Fruit fly (Drosophila melanogaster) whole organism, embryonic: ENCODE data around the gene Tfb5.

Source experiments
- Blimp-1 ChIP-seq: fragments of 200-800 bp; sonication (Bioruptor generic); optimal IDR thresholded peaks from 3 replicates; lab custom pipeline; 2018; ENCODE audit warnings: missing biosample characterization, missing genetic modification characterization, mild to moderate bottlenecking, moderate library complexity, missing genetic modification reagents
- BtbVII ChIP-seq: fragments of 200-800 bp; sonication (Bioruptor generic); optimal IDR thresholded peaks from 3 replicates; lab custom pipeline; 2017; ENCODE audit warnings: missing biosample characterization, mild to moderate bottlenecking, missing genetic modification characterization
- CG10543 ChIP-seq: fragments of 200-800 bp; sonication (Bioruptor generic); optimal IDR thresholded peaks from 3 replicates; lab custom pipeline; 2017; ENCODE audit warnings: missing biosample characterization, mild to moderate bottlenecking, missing genetic modification characterization, moderate library complexity
- CG12659 ChIP-seq: fragments of 200-800 bp; sonication (Bioruptor generic); optimal IDR thresholded peaks from 3 replicates; lab custom pipeline; 2017; ENCODE audit warnings: mild to moderate bottlenecking, missing biosample characterization, missing genetic modification reagents, missing genetic modification characterization
- CG14710 ChIP-seq: fragments of 200-800 bp; sonication (Bioruptor generic); optimal IDR thresholded peaks from 3 replicates; lab custom pipeline; 2019; ENCODE audit warnings: missing biosample characterization, mild to moderate bottlenecking, missing genetic modification characterization, moderate library complexity
- CG15601 ChIP-seq: fragments of 200-800 bp; sonication (Bioruptor generic); optimal IDR thresholded peaks from 3 replicates; lab custom pipeline; 2019; ENCODE audit warnings: missing biosample characterization, mild to moderate bottlenecking, missing genetic modification characterization, moderate library complexity
- CG17361 ChIP-seq: fragments of 200-800 bp; sonication (Bioruptor generic); IDR thresholded peaks from 3 replicates; pipeline ENCODE4 v1.3.6; 2022; ENCODE audit warnings: missing biosample characterization, missing genetic modification characterization
- CG17385 ChIP-seq: fragments of 200-800 bp; sonication (Bioruptor generic); optimal IDR thresholded peaks from 3 replicates; lab custom pipeline; 2018; ENCODE audit warnings: missing biosample characterization, mild to moderate bottlenecking, missing genetic modification characterization
- CG17829 ChIP-seq: fragments of 200-800 bp; optimal IDR thresholded peaks from 2 replicates; lab custom pipeline; 2019; ENCODE audit warnings: missing biosample characterization, mild to moderate bottlenecking, missing genetic modification characterization, moderate library complexity
- CG18619 ChIP-seq: fragments of 200-800 bp; sonication (Bioruptor generic); optimal IDR thresholded peaks from 3 replicates; lab custom pipeline; 2017; ENCODE audit warnings: missing biosample characterization, mild to moderate bottlenecking, missing genetic modification characterization
- CG2678 ChIP-seq: fragments of 200-800 bp; sonication (Bioruptor generic); optimal IDR thresholded peaks from 3 replicates; lab custom pipeline; 2019; ENCODE audit warnings: missing biosample characterization, mild to moderate bottlenecking, missing genetic modification characterization, moderate library complexity
- CG3163 ChIP-seq: fragments of 200-800 bp; sonication (Bioruptor generic); optimal IDR thresholded peaks from 3 replicates; lab custom pipeline; 2016; ENCODE audit warnings: missing biosample characterization, missing genetic modification characterization
- CG3407 ChIP-seq: fragments of 200-800 bp; sonication (Bioruptor generic); optimal IDR thresholded peaks from 2 replicates; lab custom pipeline; 2018; ENCODE audit warnings: missing biosample characterization, mild to moderate bottlenecking, missing genetic modification characterization
- CG3995 ChIP-seq: fragments of 200-800 bp; sonication (Bioruptor generic); optimal IDR thresholded peaks from 3 replicates; lab custom pipeline; 2016; ENCODE audit warnings: missing biosample characterization, missing genetic modification characterization
- CG4282 ChIP-seq: fragments of 200-800 bp; sonication (Bioruptor generic); optimal IDR thresholded peaks from 2 replicates; lab custom pipeline; 2016; ENCODE audit warnings: missing biosample characterization, missing genetic modification characterization
- CG6272 ChIP-seq: fragments of 200-800 bp; sonication (Bioruptor generic); IDR thresholded peaks from 2 replicates; pipeline ENCODE4 v1.3.6; 2022; ENCODE audit warnings: missing biosample characterization, missing genetic modification characterization
- CG6683 ChIP-seq: fragments of 200-800 bp; sonication (Bioruptor generic); optimal IDR thresholded peaks from 2 replicates; lab custom pipeline; 2017; ENCODE audit warnings: missing biosample characterization, mild to moderate bottlenecking, missing genetic modification characterization, missing genetic modification reagents
- CG7987 ChIP-seq: fragments of 200-800 bp; sonication (Bioruptor generic); optimal IDR thresholded peaks from 2 replicates; lab custom pipeline; 2018; ENCODE audit warnings: missing biosample characterization, mild to moderate bottlenecking, missing genetic modification characterization, moderate library complexity
- CG8924 ChIP-seq: fragments of 200-800 bp; optimal IDR thresholded peaks from 3 replicates; lab custom pipeline; 2019; ENCODE audit warnings: missing biosample characterization, mild to moderate bottlenecking, missing genetic modification characterization, moderate library complexity
- CG8944 ChIP-seq: fragments of 200-800 bp; sonication (Bioruptor generic); optimal IDR thresholded peaks from 3 replicates; lab custom pipeline; 2016; ENCODE audit warnings: missing biosample characterization, missing genetic modification characterization
- Deaf1 ChIP-seq: fragments of 200-800 bp; optimal IDR thresholded peaks from 3 replicates; lab custom pipeline; 2019; ENCODE audit warnings: missing biosample characterization, mild to moderate bottlenecking, missing genetic modification characterization, moderate library complexity
- Dek ChIP-seq: fragments of 200-800 bp; sonication (Bioruptor generic); optimal IDR thresholded peaks from 3 replicates; lab custom pipeline; 2019; ENCODE audit warnings: missing biosample characterization, mild to moderate bottlenecking, missing genetic modification characterization, moderate library complexity
- Doc2 ChIP-seq: fragments of 200-800 bp; sonication (Bioruptor generic); IDR thresholded peaks from 2 replicates; pipeline ENCODE4 v1.3.6; 2022; ENCODE audit warnings: missing biosample characterization, missing genetic modification characterization
- Doc3 ChIP-seq: fragments of 200-800 bp; sonication (Bioruptor generic); IDR thresholded peaks from 3 replicates; pipeline ENCODE4 v1.3.6; 2022; ENCODE audit warnings: missing biosample characterization, missing genetic modification characterization; ENCODE audit not compliant: partially characterized antibody
- GATAe ChIP-seq: fragments of 200-800 bp; sonication (Bioruptor generic); conservative IDR thresholded peaks from 2 replicates; pipeline ENCODE4 v1.3.6; 2022; ENCODE audit warnings: missing biosample characterization, missing genetic modification characterization
- HLH54F ChIP-seq: fragments of 200-800 bp; sonication (Bioruptor generic); optimal IDR thresholded peaks from 3 replicates; lab custom pipeline; 2016; ENCODE audit warnings: missing biosample characterization, missing genetic modification characterization
- Max ChIP-seq: fragments of 200-800 bp; sonication (Bioruptor generic); optimal IDR thresholded peaks from 2 replicates; lab custom pipeline; 2016; ENCODE audit warnings: missing biosample characterization, mild to moderate bottlenecking, missing genetic modification characterization
- Nf-YB ChIP-seq: fragments of 200-800 bp; sonication (Bioruptor generic); optimal IDR thresholded peaks from 3 replicates; lab custom pipeline; 2019; ENCODE audit warnings: missing biosample characterization, mild to moderate bottlenecking, missing genetic modification characterization, moderate library complexity
- Pdp1 ChIP-seq, 2 experiments: fragments of 200-800 bp; sonication (Bioruptor generic); optimal IDR thresholded peaks; 3 replicates each; lab custom pipeline; 2016; ENCODE audit warnings: missing biosample characterization in 2 of 2, missing genetic modification characterization in 2 of 2, mild to moderate bottlenecking in 1 of 2, moderate library complexity in 1 of 2
- Scr ChIP-seq: fragments of 200-800 bp; sonication (Bioruptor generic); IDR thresholded peaks from 2 replicates; pipeline ENCODE4 v1.3.6; 2022; ENCODE audit warnings: missing biosample characterization, missing genetic modification characterization; ENCODE audit not compliant: partially characterized antibody
- Side ChIP-seq: fragments of 200-800 bp; sonication (Bioruptor generic); optimal IDR thresholded peaks from 2 replicates; lab custom pipeline; 2016; ENCODE audit warnings: missing biosample characterization, missing genetic modification characterization
- abd-A ChIP-seq: fragments of 200-800 bp; sonication (Bioruptor generic); optimal IDR thresholded peaks from 3 replicates; lab custom pipeline; 2019; ENCODE audit warnings: missing biosample characterization, mild to moderate bottlenecking, missing genetic modification characterization, moderate library complexity
- cas ChIP-seq: fragments of 200-800 bp; sonication (Bioruptor generic); IDR thresholded peaks from 2 replicates; pipeline ENCODE4 v1.3.6; 2022; ENCODE audit warnings: missing biosample characterization, missing genetic modification characterization
- caup ChIP-seq: fragments of 200-800 bp; sonication (Bioruptor generic); optimal IDR thresholded peaks from 3 replicates; lab custom pipeline; 2017; ENCODE audit warnings: missing biosample characterization, mild to moderate bottlenecking, missing genetic modification characterization, moderate library complexity; ENCODE audit not compliant: severe bottlenecking
- chn ChIP-seq: fragments of 200-800 bp; sonication (Bioruptor generic); optimal IDR thresholded peaks from 2 replicates; lab custom pipeline; 2016; ENCODE audit warnings: missing biosample characterization, missing genetic modification characterization
- dmrt99B ChIP-seq: fragments of 200-800 bp; sonication (Bioruptor generic); optimal IDR thresholded peaks from 2 replicates; lab custom pipeline; 2018; ENCODE audit warnings: missing biosample characterization, mild to moderate bottlenecking, missing genetic modification characterization, moderate library complexity
- gcm ChIP-seq: fragments of 200-800 bp; sonication (Bioruptor generic); optimal IDR thresholded peaks from 2 replicates; lab custom pipeline; 2019; ENCODE audit warnings: missing biosample characterization, mild to moderate bottlenecking, missing genetic modification characterization, moderate library complexity
- hbn ChIP-seq: fragments of 200-800 bp; sonication (Bioruptor generic); IDR thresholded peaks from 2 replicates; pipeline ENCODE4 v1.3.6; 2022; ENCODE audit warnings: missing biosample characterization, missing genetic modification characterization; ENCODE audit not compliant: partially characterized antibody
- insv ChIP-seq, 2 experiments: fragments of 200-800 bp; sonication (Bioruptor generic); optimal IDR thresholded peaks; 3 replicates each; lab custom pipeline; 2016 to 2018; ENCODE audit warnings: missing biosample characterization in 2 of 2, missing genetic modification characterization in 2 of 2
- ken ChIP-seq: fragments of 200-800 bp; sonication (Bioruptor generic); IDR thresholded peaks from 3 replicates; pipeline ENCODE4 v1.3.6; 2022; ENCODE audit warnings: missing biosample characterization, missing genetic modification characterization
- mld ChIP-seq: fragments of 200-800 bp; sonication (Bioruptor generic); IDR thresholded peaks from 3 replicates; pipeline ENCODE4 v1.3.6; 2022; ENCODE audit warnings: missing biosample characterization, missing genetic modification characterization; ENCODE audit not compliant: partially characterized antibody
- p53 ChIP-seq: fragments of 200-800 bp; sonication (Bioruptor generic); optimal IDR thresholded peaks from 2 replicates; lab custom pipeline; 2016; ENCODE audit warnings: missing biosample characterization, missing genetic modification characterization
- peb ChIP-seq: fragments of 200-800 bp; sonication (Bioruptor generic); IDR thresholded peaks from 2 replicates; pipeline ENCODE4 v1.3.6; 2022; ENCODE audit warnings: missing biosample characterization, missing genetic modification characterization
- sens-2 ChIP-seq: fragments of 200-800 bp; sonication (Bioruptor generic); IDR thresholded peaks from 2 replicates; pipeline ENCODE4 v1.3.6; 2022; ENCODE audit warnings: missing biosample characterization, missing genetic modification characterization
- sim ChIP-seq: fragments of 200-800 bp; sonication (Bioruptor generic); IDR thresholded peaks from 2 replicates; pipeline ENCODE4 v1.3.6; 2022; ENCODE audit warnings: missing biosample characterization, missing genetic modification characterization
- so ChIP-seq: fragments of 200-800 bp; sonication (Bioruptor generic); IDR thresholded peaks from 3 replicates; pipeline ENCODE4 v1.3.6; 2022; ENCODE audit warnings: missing biosample characterization, missing genetic modification characterization
- twi ChIP-seq: fragments of 200-800 bp; optimal IDR thresholded peaks from 2 replicates; lab custom pipeline; 2019; ENCODE audit warnings: missing biosample characterization, mild to moderate bottlenecking, missing genetic modification characterization, moderate library complexity
- vnd ChIP-seq: fragments of 200-800 bp; sonication (Bioruptor generic); IDR thresholded peaks from 3 replicates; pipeline ENCODE4 v1.3.6; 2022; ENCODE audit warnings: missing biosample characterization, missing genetic modification characterization; ENCODE audit not compliant: partially characterized antibody
- vvl ChIP-seq: fragments of 200-800 bp; sonication (Bioruptor generic); IDR thresholded peaks from 2 replicates; pipeline ENCODE4 v1.3.6; 2022; ENCODE audit warnings: missing biosample characterization, missing genetic modification characterization
- zen2 ChIP-seq: fragments of 200-800 bp; sonication (Bioruptor generic); IDR thresholded peaks from 3 replicates; pipeline ENCODE4 v1.3.6; 2022; ENCODE audit warnings: missing biosample characterization, missing genetic modification characterization; ENCODE audit not compliant: partially characterized antibody

Tfb5 gene

DNA sequence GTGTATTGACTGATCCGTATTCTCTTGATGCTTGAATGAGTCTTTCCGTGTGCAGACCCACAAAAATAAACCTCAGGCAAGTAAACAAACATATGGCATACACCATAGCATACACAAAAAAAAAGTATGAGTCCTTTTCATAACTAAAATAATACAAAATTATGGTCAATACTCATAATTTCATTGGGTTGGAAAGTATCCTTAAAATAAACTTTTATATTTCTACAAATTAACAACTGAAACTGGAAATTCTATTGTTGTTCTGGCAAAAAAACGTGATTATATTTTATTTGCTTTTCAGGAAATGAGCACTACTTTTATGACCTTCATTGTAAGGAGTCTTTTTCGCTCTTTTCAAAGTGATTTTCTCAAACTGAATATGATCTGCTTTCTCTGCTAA lies 31.4 kb upstream of the Tfb5 start (continued):
- TF ChIP-seq CG17385 (peak; percentile 27), BtbVII (no peak), CG3995 (GFP tag; lab: Kevin White, UChicago) (no peak), CG6272 (GFP tag; lab: Robert Waterston, UW) (no peak), hbn (GFP tag; lab: Robert Waterston, UW) (no peak), abd-A (tag; lab: Kevin White, UChicago) (no peak), peb (GFP tag; lab: Robert Waterston, UW) (no peak), CG4282 (no peak), CG17829 (tag; lab: Kevin White, UChicago) (peak; percentile 30), cas (GFP tag; lab: Robert Waterston, UW) (no peak), zen2 (GFP tag; lab: Robert Waterston, UW) (no peak), CG8924 (tag; lab: Kevin White, UChicago) (peak; percentile 27), chn (GFP tag; lab: Kevin White, UChicago) (no peak), Scr (GFP tag; lab: Robert Waterston, UW) (no peak), CG3407 (no peak), gcm (GFP tag; lab: Kevin White, UChicago) (no peak), vnd (GFP tag; lab: Robert Waterston, UW) (no peak), CG6683 (GFP tag; lab: Kevin White, UChicago) (no peak), HLH54F (no peak), so (no peak), insv (GFP tag; optimal IDR thresholded peaks at IDR 0.05; lab: Kevin White, UChicago) (no peak), Deaf1 (tag; lab: Kevin White, UChicago) (no peak), GATAe (GFP tag; lab: Robert Waterston, UW) (no peak), CG7987 (GFP tag; lab: Kevin White, UChicago) (no peak), Doc2 (GFP tag; lab: Robert Waterston, UW) (no peak), Side (GFP tag; lab: Kevin White, UChicago) (no peak), CG17361 (GFP tag; lab: Robert Waterston, UW) (peak; percentile 53; the same call in 2 of the 3 replicates), vvl (GFP tag; lab: Robert Waterston, UW) (no peak), Pdp1 (GFP tag; optimal IDR thresholded peaks at IDR 0.05; lab: Kevin White, UChicago) (peak in 1 of 2 experiments; percentile 6), mld (GFP tag; lab: Robert Waterston, UW) (no peak), CG10543 (GFP tag; lab: Kevin White, UChicago) (no peak), Nf-YB (GFP tag; lab: Kevin White, UChicago) (peak; percentile 1), Dek (tag; lab: Kevin White, UChicago) (no peak), CG2678 (peak; percentile 62), Doc3 (GFP tag; lab: Robert Waterston, UW) (no peak), CG14710 (tag; lab: Kevin White, UChicago) (peak; percentile 53), Blimp-1 (GFP tag; lab: Kevin White, UChicago) (no peak), sens-2 (no peak), p53 (GFP tag; lab: Kevin White, UChicago) (no peak), CG12659 (no peak), twi (tag; lab: Kevin White, UChicago) (peak; percentile 73), Max (GFP tag; lab: Kevin White, UChicago) (no peak), dmrt99B (peak; percentile 37), CG3163 (no peak), CG15601 (tag; lab: Kevin White, UChicago) (no peak), CG18619 (GFP tag; lab: Kevin White, UChicago) (no peak), CG8944 (no peak), caup (GFP tag; lab: Kevin White, UChicago) (no peak), ken (GFP tag; lab: Robert Waterston, UW) (peak; percentile 32; the same call in 1 of the 3 replicates), sim (no peak)
